Worm (Caenorhabditis elegans) whole organism, young adult: Measurements from ENCODE around the gene C14B1.12.
A peak's percentile ranks its signal among the peaks of the same experiment; 100 is the strongest.

Source experiments
- B0019.2 ChIP-seq: fragments of 200-800 bp; sonication (Bioruptor generic); conservative IDR thresholded peaks from 2 replicates; pipeline ENCODE4 v1.3.6; 2022; ENCODE audit warnings: missing genetic modification reagents, missing genetic modification characterization, missing compliant biosample characterization
- B0261.1 ChIP-seq: sonication (generic microtip); optimal IDR thresholded peaks from 2 replicates; lab custom pipeline; 2016; ENCODE audit warnings: mild to moderate bottlenecking, missing genetic modification characterization, moderate library complexity, missing compliant biosample characterization
- C06A6.2 ChIP-seq: fragments of 200-800 bp; sonication (Bioruptor generic); conservative IDR thresholded peaks from 2 replicates; pipeline ENCODE4 v1.3.6; 2022; ENCODE audit warnings: missing genetic modification characterization, missing compliant biosample characterization
- D2030.7 ChIP-seq: fragments of 200-800 bp; sonication (Bioruptor generic); IDR thresholded peaks from 2 replicates; pipeline ENCODE4 v1.3.6; 2022; ENCODE audit warnings: missing genetic modification reagents, missing genetic modification characterization, missing compliant biosample characterization
- F37B4.10 ChIP-seq: fragments of 200-800 bp; sonication (Bioruptor generic); IDR thresholded peaks from 2 replicates; pipeline ENCODE4 v1.3.6; 2022; ENCODE audit warnings: missing genetic modification characterization, missing compliant biosample characterization
- F39B2.1 ChIP-seq: fragments of 200-800 bp; sonication (Bioruptor generic); IDR thresholded peaks from 2 replicates; pipeline ENCODE4 v1.3.6; 2022; ENCODE audit warnings: missing genetic modification reagents, missing genetic modification characterization, missing compliant biosample characterization
- F55B11.4 ChIP-seq: sonication (generic microtip); optimal IDR thresholded peaks from 2 replicates; lab custom pipeline; 2016; ENCODE audit warnings: missing compliant biosample characterization, missing genetic modification characterization, borderline replicate concordance; ENCODE audit not compliant: insufficient read depth
- F57C9.4 ChIP-seq: sonication (generic microtip); optimal IDR thresholded peaks from 2 replicates; lab custom pipeline; 2017; ENCODE audit warnings: mild to moderate bottlenecking, missing genetic modification characterization, missing compliant biosample characterization
- K11D2.4 ChIP-seq: fragments of 200-800 bp; sonication (Bioruptor generic); IDR thresholded peaks from 2 replicates; pipeline ENCODE4 v1.3.6; 2022; ENCODE audit warnings: missing genetic modification reagents, missing genetic modification characterization, missing compliant biosample characterization
- K12H6.12 ChIP-seq: fragments of 200-800 bp; sonication (Bioruptor generic); optimal IDR thresholded peaks from 2 replicates; lab custom pipeline; 2018; ENCODE audit warnings: mild to moderate bottlenecking, missing genetic modification characterization, missing compliant biosample characterization
- Y53G8AR.9 ChIP-seq: fragments of 200-800 bp; sonication (Bioruptor generic); conservative IDR thresholded peaks from 2 replicates; pipeline ENCODE4 v1.3.6; 2022; ENCODE audit warnings: missing genetic modification reagents, missing genetic modification characterization, missing compliant biosample characterization
- ama-1 ChIP-seq, 3 experiments: fragments of 150-350 bp in 1 of 3; sonication (generic microtip) in 2 of 3; optimal IDR thresholded peaks; 2 replicates each; lab custom pipeline; 2014 to 2018; ENCODE audit warnings: missing biosample characterization in 2 of 3, missing genetic modification characterization in 2 of 3, missing genetic modification reagents in 2 of 3
- athp-1 ChIP-seq: sonication (generic microtip); optimal IDR thresholded peaks from 2 replicates; lab custom pipeline; 2017; ENCODE audit warnings: mild to moderate bottlenecking, missing genetic modification characterization, missing compliant biosample characterization
- attf-5 ChIP-seq: fragments of 200-800 bp; sonication (Bioruptor generic); optimal IDR thresholded peaks from 2 replicates; lab custom pipeline; 2018; ENCODE audit warnings: mild to moderate bottlenecking, missing genetic modification characterization, missing compliant biosample characterization
- bed-1 ChIP-seq: fragments of 200-800 bp; sonication (Bioruptor generic); IDR thresholded peaks from 2 replicates; pipeline ENCODE4 v1.3.6; 2022; ENCODE audit warnings: missing genetic modification reagents, missing genetic modification characterization, missing compliant biosample characterization
- cebp-1 ChIP-seq, 2 experiments: fragments of 200-800 bp in 1 of 2; sonication (Bioruptor generic) in 1 of 2; sonication (generic microtip) in 1 of 2; IDR thresholded peaks in 1 of 2; optimal IDR thresholded peaks in 1 of 2; 2 replicates each; pipeline versions ENCODE4 v1.3.6 to Lab custom; 2017 to 2022; ENCODE audit warnings: missing compliant biosample characterization in 2 of 2, missing genetic modification characterization in 2 of 2, mild to moderate bottlenecking in 1 of 2, missing genetic modification reagents in 1 of 2, moderate library complexity in 1 of 2
- cebp-2 ChIP-seq: fragments of 200-800 bp; sonication (Bioruptor generic); IDR thresholded peaks from 2 replicates; pipeline ENCODE4 v1.3.6; 2022; ENCODE audit warnings: missing genetic modification characterization, missing compliant biosample characterization
- ceh-27 ChIP-seq: fragments of 200-800 bp; sonication (Bioruptor generic); optimal IDR thresholded peaks from 2 replicates; lab custom pipeline; 2018; ENCODE audit warnings: mild to moderate bottlenecking, missing genetic modification characterization, moderate library complexity, missing compliant biosample characterization
- die-1 ChIP-seq: sonication (generic microtip); optimal IDR thresholded peaks from 2 replicates; lab custom pipeline; 2016; ENCODE audit warnings: missing genotype, mild to moderate bottlenecking, missing genetic modification characterization, missing compliant biosample characterization
- dpff-1 ChIP-seq: sonication (generic microtip); optimal IDR thresholded peaks from 2 replicates; lab custom pipeline; 2017; ENCODE audit warnings: mild to moderate bottlenecking, missing genetic modification characterization, missing compliant biosample characterization
- egl-44 ChIP-seq: fragments of 200-800 bp; sonication (Bioruptor generic); IDR thresholded peaks from 2 replicates; pipeline ENCODE4 v1.3.6; 2022; ENCODE audit warnings: missing genetic modification reagents, missing genetic modification characterization, missing compliant biosample characterization
- fkh-3 ChIP-seq: sonication (generic microtip); optimal IDR thresholded peaks from 2 replicates; lab custom pipeline; 2016; ENCODE audit warnings: mild to moderate bottlenecking, missing genetic modification characterization, missing compliant biosample characterization
- hmg-1.2 ChIP-seq: fragments of 200-800 bp; sonication (Bioruptor generic); IDR thresholded peaks from 2 replicates; pipeline ENCODE4 v1.3.6; 2022; ENCODE audit warnings: missing genetic modification reagents, missing genetic modification characterization, missing compliant biosample characterization
- lin-35 ChIP-seq, 3 experiments: fragments of 150-350 bp in 2 of 3; sonication (generic microtip) in 1 of 3; optimal IDR thresholded peaks; 2 replicates each; lab custom pipeline; 2014 to 2018; ENCODE audit warnings: missing biosample characterization in 3 of 3, missing genetic modification characterization in 3 of 3, missing genetic modification reagents in 3 of 3
- lin-40 ChIP-seq: sonication (generic microtip); optimal IDR thresholded peaks from 2 replicates; lab custom pipeline; 2016; ENCODE audit warnings: missing genetic modification characterization, mild to moderate bottlenecking, missing compliant biosample characterization, missing genotype, missing genetic modification reagents
- madf-3 ChIP-seq: fragments of 200-800 bp; sonication (Bioruptor generic); IDR thresholded peaks from 2 replicates; pipeline ENCODE4 v1.3.6; 2022; ENCODE audit warnings: missing genetic modification reagents, missing genetic modification characterization, missing compliant biosample characterization
- madf-8 ChIP-seq: fragments of 200-800 bp; sonication (Bioruptor generic); conservative IDR thresholded peaks from 2 replicates; pipeline ENCODE4 v1.3.6; 2022; ENCODE audit warnings: missing genetic modification reagents, missing genetic modification characterization, missing compliant biosample characterization
- mcd-1 ChIP-seq: fragments of 200-800 bp; sonication (Bioruptor generic); IDR thresholded peaks from 2 replicates; pipeline ENCODE4 v1.3.6; 2022; ENCODE audit warnings: missing genetic modification reagents, missing genetic modification characterization, missing compliant biosample characterization
- mel-28 ChIP-seq: sonication (generic microtip); optimal IDR thresholded peaks from 2 replicates; lab custom pipeline; 2016; ENCODE audit warnings: borderline replicate concordance, mild to moderate bottlenecking, missing genetic modification characterization, missing compliant biosample characterization
- nfya-1 ChIP-seq: sonication (generic microtip); optimal IDR thresholded peaks from 2 replicates; lab custom pipeline; 2017; ENCODE audit warnings: antibody characterized with exemption, missing compliant biosample characterization, missing genetic modification characterization, borderline replicate concordance; ENCODE audit not compliant: insufficient read depth
- nfyb-1 ChIP-seq: fragments of 200-800 bp; sonication (Bioruptor generic); IDR thresholded peaks from 2 replicates; pipeline ENCODE4 v1.3.6; 2022; ENCODE audit warnings: missing genetic modification reagents, missing genetic modification characterization, missing compliant biosample characterization
- nhr-120 ChIP-seq: fragments of 200-800 bp; sonication (Bioruptor generic); IDR thresholded peaks from 2 replicates; pipeline ENCODE4 v1.3.6; 2022; ENCODE audit warnings: missing genetic modification characterization, missing compliant biosample characterization
- nhr-27 ChIP-seq: fragments of 200-800 bp; sonication (Bioruptor generic); optimal IDR thresholded peaks from 2 replicates; lab custom pipeline; 2018; ENCODE audit warnings: mild to moderate bottlenecking, missing genetic modification characterization, moderate library complexity, missing compliant biosample characterization
- sdz-38 ChIP-seq: sonication (generic microtip); optimal IDR thresholded peaks from 2 replicates; lab custom pipeline; 2016; ENCODE audit warnings: missing genotype, missing genetic modification characterization, missing compliant biosample characterization
- sptf-2 ChIP-seq: fragments of 200-800 bp; sonication (Bioruptor generic); optimal IDR thresholded peaks from 2 replicates; lab custom pipeline; 2018; ENCODE audit warnings: mild to moderate bottlenecking, missing genetic modification characterization, missing compliant biosample characterization
- unc-130 ChIP-seq: sonication (generic microtip); optimal IDR thresholded peaks from 2 replicates; lab custom pipeline; 2016; ENCODE audit warnings: missing genetic modification reagents, missing genetic modification characterization, missing compliant biosample characterization
- zfh-2 ChIP-seq: fragments of 200-800 bp; sonication (Bioruptor generic); conservative IDR thresholded peaks from 2 replicates; pipeline ENCODE4 v1.3.6; 2022; ENCODE audit warnings: missing genetic modification reagents, missing genetic modification characterization, missing compliant biosample characterization
- ztf-26 ChIP-seq: sonication (generic microtip); optimal IDR thresholded peaks from 2 replicates; lab custom pipeline; 2017; ENCODE audit warnings: missing genetic modification characterization, missing compliant biosample characterization
- ztf-3 ChIP-seq: fragments of 200-800 bp; sonication (Bioruptor generic); optimal IDR thresholded peaks from 2 replicates; lab custom pipeline; 2018; ENCODE audit warnings: mild to moderate bottlenecking, missing genetic modification characterization, missing compliant biosample characterization

C14B1.12 gene

DNA sequence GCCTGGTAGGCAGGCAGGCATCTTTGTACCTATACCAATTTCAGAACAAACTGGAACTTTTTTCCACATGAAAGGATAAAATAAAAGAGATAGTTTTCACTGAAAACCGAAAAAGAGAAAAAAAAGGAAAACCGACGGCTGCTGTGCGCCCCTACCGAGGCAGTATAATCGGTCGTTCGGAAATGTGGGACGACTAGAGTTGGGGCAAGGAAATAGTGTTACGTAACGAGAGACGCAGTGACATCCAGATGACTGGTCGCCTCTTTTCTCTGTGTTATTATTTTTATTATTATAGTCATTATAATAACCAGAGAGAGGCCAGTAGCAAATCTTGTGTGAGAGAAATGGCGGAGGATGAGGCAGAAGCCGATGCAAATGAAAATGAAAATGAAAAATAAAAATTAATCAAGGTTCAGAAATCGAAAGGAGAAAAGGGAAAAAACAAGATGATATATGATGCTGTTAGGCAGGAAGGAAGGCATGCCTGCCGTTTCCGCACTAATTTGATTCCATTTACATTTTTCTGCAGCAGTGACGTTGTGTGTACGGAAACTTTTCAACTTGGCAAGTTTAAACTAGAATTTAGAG, 43.3 kb downstream of the C14B1.12 start:
- no peak for TF ChIP-seq B0261.1 (tag; lab: Kevin White, UChicago)
- peak; percentile 2 for TF ChIP-seq lin-40 (tag; lab: Kevin White, UChicago)
- TF ChIP-seq hmg-1.2 = peak; percentile 81
- TF ChIP-seq, all 124 proteins: peak for 2

DNA sequence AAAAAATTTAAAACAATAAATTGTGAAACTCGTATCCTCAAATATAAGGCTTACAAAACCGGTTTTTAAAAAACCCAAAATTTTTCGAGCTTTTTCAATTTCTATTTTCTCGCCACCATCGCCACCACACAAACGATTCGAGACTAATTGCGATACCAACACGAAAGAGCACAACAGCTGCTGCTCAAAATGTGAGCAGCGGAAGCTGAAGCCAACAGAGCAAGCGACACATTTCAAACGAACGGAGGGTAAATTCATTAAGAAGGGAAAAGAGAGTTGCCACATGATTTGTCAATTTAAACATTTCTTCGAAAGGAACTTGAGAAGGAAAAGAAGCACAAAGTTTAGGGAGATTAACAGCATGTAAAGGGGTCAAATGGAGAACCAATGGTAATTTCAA, 45.7 kb downstream of the C14B1.12 start:
- no peak for TF ChIP-seq K11D2.4 (GFP tag; lab: Robert Waterston, UW)
- no peak for TF ChIP-seq ama-1 (optimal IDR thresholded peaks at IDR 0.05; lab: Kevin White, UChicago)
- no peak for TF ChIP-seq ama-1 (GFP tag; optimal IDR thresholded peaks at IDR 0.05; lab: Kevin White, UChicago)
- TF ChIP-seq ztf-26 = no peak
- no peak for TF ChIP-seq F55B11.4 (tag; lab: Kevin White, UChicago)
- TF ChIP-seq D2030.7 (GFP tag; lab: Robert Waterston, UW) = no peak
- no peak for TF ChIP-seq madf-8 (GFP tag; lab: Robert Waterston, UW)
- TF ChIP-seq nhr-120 (GFP tag; lab: Robert Waterston, UW) = no peak
- TF ChIP-seq nhr-27 (tag; lab: Kevin White, UChicago) = no peak
- TF ChIP-seq Y53G8AR.9 = no peak
- TF ChIP-seq F57C9.4 = no peak
- TF ChIP-seq egl-44 (GFP tag; lab: Robert Waterston, UW) = no peak
- no peak for TF ChIP-seq B0019.2 (GFP tag; lab: Robert Waterston, UW)
- no peak for TF ChIP-seq F39B2.1 (GFP tag; lab: Robert Waterston, UW)
- no peak for TF ChIP-seq dpff-1 (tag; lab: Kevin White, UChicago)
- TF ChIP-seq ztf-3 (GFP tag; lab: Kevin White, UChicago) = no peak

DNA sequence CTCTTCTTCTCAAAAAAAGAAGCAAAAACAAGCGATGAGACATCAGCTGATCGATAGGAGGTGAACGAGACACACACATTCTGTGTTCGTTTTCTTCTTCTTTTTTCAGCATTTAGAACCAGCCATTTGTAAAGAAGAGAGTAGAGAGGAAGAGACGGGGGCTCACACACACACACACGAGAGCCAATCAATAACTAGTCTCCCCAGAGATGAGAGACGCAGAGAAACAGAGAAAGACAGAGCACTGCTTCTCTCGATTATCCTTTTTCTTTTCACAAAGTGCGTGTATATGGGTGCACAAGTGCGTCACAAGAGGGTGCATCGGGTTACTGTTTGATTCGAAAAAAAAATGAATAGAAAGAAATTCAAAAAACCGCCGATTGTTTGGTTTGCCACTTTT, 47.4 kb downstream of the C14B1.12 start:
- TF ChIP-seq K12H6.12 (tag; lab: Kevin White, UChicago) = peak; percentile 82
- no peak for TF ChIP-seq mel-28 (tag; lab: Kevin White, UChicago)
- no peak for TF ChIP-seq bed-1
- no peak for TF ChIP-seq F37B4.10 (GFP tag; lab: Robert Waterston, UW)
- TF ChIP-seq nfyb-1 (GFP tag; lab: Robert Waterston, UW) = peak; percentile 66; the same call in 1 of the 2 replicates
- peak in 1 of 3 experiments; percentile 59 for TF ChIP-seq lin-35 (GFP tag; optimal IDR thresholded peaks at IDR 0.05; lab: Kevin White, UChicago)
- TF ChIP-seq C06A6.2 = 0 out of 2 replicates have a peak, but pooled peaks have one; percentile 33
- TF ChIP-seq nfya-1 (tag; lab: Kevin White, UChicago) = no peak
- no peak for TF ChIP-seq sdz-38 (tag; lab: Kevin White, UChicago)
- TF ChIP-seq zfh-2 (GFP tag; lab: Robert Waterston, UW) = peak; percentile 49; the same call in 1 of the 2 replicates
- TF ChIP-seq mcd-1 (GFP tag; lab: Robert Waterston, UW) = peak; percentile 44
- no peak for TF ChIP-seq cebp-1 (GFP tag; IDR thresholded peaks at IDR 0.05; lab: Robert Waterston, UW)
- peak; percentile 46 for TF ChIP-seq cebp-1 (tag; optimal IDR thresholded peaks at IDR 0.05; lab: Kevin White, UChicago)
- TF ChIP-seq attf-5 (GFP tag; lab: Kevin White, UChicago) = peak; percentile 25
- 0 out of 2 replicates have a peak, but pooled peaks have one; percentile 60 for TF ChIP-seq madf-3
- TF ChIP-seq sptf-2 (GFP tag; lab: Kevin White, UChicago) = no peak
- TF ChIP-seq hmg-1.2 = peak; percentile 79
- no peak for TF ChIP-seq cebp-2 (GFP tag; lab: Robert Waterston, UW)
- TF ChIP-seq unc-130 (GFP tag; lab: Kevin White, UChicago) = no peak
- no peak for TF ChIP-seq athp-1 (tag; lab: Kevin White, UChicago)
- peak; percentile 66 for TF ChIP-seq ceh-27 (GFP tag; lab: Kevin White, UChicago)
- TF ChIP-seq K11D2.4 (GFP tag; lab: Robert Waterston, UW) = 0 out of 2 replicates have a peak, but pooled peaks have one; percentile 23
- TF ChIP-seq lin-40 (tag; lab: Kevin White, UChicago) = peak; percentile 70
- TF ChIP-seq die-1 = no peak
- no peak for TF ChIP-seq fkh-3 (tag; lab: Kevin White, UChicago)
